Worm (Caenorhabditis elegans): Measurements from ENCODE around the gene srz-44.
"Not testable (repeated sequence)": the region's sequence is repeated elsewhere in the genome, so short reads cannot be mapped to it uniquely, and the experiment has no call there.

DNA sequence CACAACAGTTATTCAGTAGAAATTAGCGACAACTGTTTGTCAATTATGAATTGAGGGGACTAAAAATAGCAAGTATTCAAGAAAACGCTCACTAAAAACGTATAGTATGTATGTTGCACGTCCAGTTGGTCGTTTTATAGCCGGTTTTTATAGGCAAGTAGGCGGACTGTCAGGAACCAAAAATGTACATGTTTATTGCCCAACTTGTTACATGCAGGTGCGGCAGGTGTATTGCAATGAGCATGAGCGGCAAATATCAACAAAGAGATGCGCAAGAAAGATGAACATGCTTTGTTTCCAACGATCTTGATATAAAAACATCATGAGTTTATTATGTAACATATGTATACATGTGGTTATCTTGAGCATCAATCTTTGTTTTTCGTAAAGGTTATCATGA is 39.0 kb downstream of the srz-44 start, which contains the start of gene B0391.14:
- not testable (repeated sequence) for TF ChIP-seq ces-1 (GFP tag; optimal IDR thresholded peaks at IDR 0.05); zag-1 (tag; optimal IDR thresholded peaks at IDR 0.05); lin-13 (GFP tag; optimal IDR thresholded peaks at IDR 0.05)
